Worm (Caenorhabditis elegans) whole organism, young adult: Measurements from ENCODE around the gene K09H11.11.

Source experiments
- C17E4.6 ChIP-seq: fragments of 200-800 bp; sonication (Bioruptor generic); IDR thresholded peaks from 2 replicates; pipeline ENCODE4 v1.3.6; 2022; ENCODE audit warnings: missing genetic modification reagents, missing genetic modification characterization, missing compliant biosample characterization
- T26A5.8 ChIP-seq: sonication (generic microtip); optimal IDR thresholded peaks from 2 replicates; lab custom pipeline; 2016; ENCODE audit warnings: missing genetic modification characterization, missing compliant biosample characterization
- Y53F4B.3 ChIP-seq: fragments of 200-800 bp; sonication (Bioruptor generic); IDR thresholded peaks from 2 replicates; pipeline ENCODE4 v1.3.6; 2022; ENCODE audit warnings: missing genetic modification reagents, missing genetic modification characterization, missing compliant biosample characterization
- bed-1 ChIP-seq: fragments of 200-800 bp; sonication (Bioruptor generic); IDR thresholded peaks from 2 replicates; pipeline ENCODE4 v1.3.6; 2022; ENCODE audit warnings: missing genetic modification reagents, missing genetic modification characterization, missing compliant biosample characterization
- ceh-100 ChIP-seq: fragments of 200-800 bp; sonication (Bioruptor generic); IDR thresholded peaks from 2 replicates; pipeline ENCODE4 v1.3.6; 2022; ENCODE audit warnings: missing genetic modification reagents, missing genetic modification characterization, missing compliant biosample characterization
- ets-4 ChIP-seq: fragments of 200-800 bp; sonication (Bioruptor generic); optimal IDR thresholded peaks from 2 replicates; lab custom pipeline; 2018; ENCODE audit warnings: mild to moderate bottlenecking, missing genetic modification characterization, missing compliant biosample characterization
- gei-17 ChIP-seq: fragments of 200-800 bp; sonication (Bioruptor generic); optimal IDR thresholded peaks from 2 replicates; lab custom pipeline; 2018; ENCODE audit warnings: mild to moderate bottlenecking, missing genetic modification characterization, missing compliant biosample characterization
- him-1 ChIP-seq: sonication (generic microtip); optimal IDR thresholded peaks from 2 replicates; lab custom pipeline; 2016; ENCODE audit warnings: missing genotype, missing genetic modification reagents, missing genetic modification characterization, missing compliant biosample characterization
- let-607 ChIP-seq, 2 experiments: fragments of 200-800 bp in 1 of 2; sonication (Bioruptor generic) in 1 of 2; sonication (generic microtip) in 1 of 2; optimal IDR thresholded peaks; 2 replicates each; lab custom pipeline; 2016 to 2018; ENCODE audit warnings: mild to moderate bottlenecking in 2 of 2, missing compliant biosample characterization in 2 of 2, missing genetic modification characterization in 2 of 2, moderate library complexity in 2 of 2, missing genotype in 1 of 2
- nfyb-1 ChIP-seq: fragments of 200-800 bp; sonication (Bioruptor generic); IDR thresholded peaks from 2 replicates; pipeline ENCODE4 v1.3.6; 2022; ENCODE audit warnings: missing genetic modification reagents, missing genetic modification characterization, missing compliant biosample characterization
- rec-8 ChIP-seq, 2 experiments: sonication (generic microtip); optimal IDR thresholded peaks; 2 replicates each; lab custom pipeline; 2016; ENCODE audit warnings: mild to moderate bottlenecking in 2 of 2, missing genetic modification characterization in 2 of 2, missing genetic modification reagents in 2 of 2, missing genotype in 2 of 2, missing biosample characterization in 1 of 2, missing compliant biosample characterization in 1 of 2, moderate library complexity in 1 of 2
- snpc-4 ChIP-seq, 5 experiments: fragments of 150-350 bp in 1 of 5; sonication (generic microtip) in 4 of 5; optimal IDR thresholded peaks; 2 replicates each; lab custom pipeline; 2014 to 2018; ENCODE audit warnings: missing genetic modification characterization in 5 of 5, missing biosample characterization in 3 of 5, antibody characterized with exemption in 2 of 5, mild to moderate bottlenecking in 2 of 5, missing compliant biosample characterization in 2 of 5, missing genotype in 2 of 5, moderate library complexity in 2 of 5, missing genetic modification reagents in 1 of 5
- ztf-28 ChIP-seq: fragments of 200-800 bp; sonication (Bioruptor generic); IDR thresholded peaks from 2 replicates; pipeline ENCODE4 v1.3.6; 2022; ENCODE audit warnings: missing genetic modification reagents, missing genetic modification characterization, missing compliant biosample characterization

ce11 chrV:5769999-5770398 lies 14.9 kb upstream of the K09H11.11 start:
- no peak for TF ChIP-seq ceh-100
- TF ChIP-seq him-1 (tag; lab: Kevin White, UChicago), result no peak
- TF ChIP-seq bed-1, result no peak
- no peak for TF ChIP-seq gei-17
- TF ChIP-seq nfyb-1 (GFP tag; lab: Robert Waterston, UW), result no peak
- no peak for TF ChIP-seq T26A5.8
- no peak for TF ChIP-seq rec-8 (tag; optimal IDR thresholded peaks at IDR 0.05; lab: Kevin White, UChicago)
- no peak for TF ChIP-seq ets-4 (GFP tag; lab: Kevin White, UChicago)
- TF ChIP-seq Y53F4B.3, result no peak
- TF ChIP-seq snpc-4 (GFP tag; optimal IDR thresholded peaks at IDR 0.05; lab: Kevin White, UChicago), result no peak
- no peak for TF ChIP-seq snpc-4 (tag; optimal IDR thresholded peaks at IDR 0.05; lab: Kevin White, UChicago)
- TF ChIP-seq ztf-28 (GFP tag; lab: Robert Waterston, UW), result no peak
- no peak for TF ChIP-seq let-607 (tag; optimal IDR thresholded peaks at IDR 0.05; lab: Kevin White, UChicago)
- no peak for TF ChIP-seq C17E4.6
